Worm (Caenorhabditis elegans): ENCODE measurements around the gene dnj-9.

- TF ChIP-seq lsy-2 (tag; optimal IDR thresholded peaks at IDR 0.05) (no peak), lin-11 (tag; optimal IDR thresholded peaks at IDR 0.05) (no peak)
These were observed 7.1 kb downstream of the dnj-9 start for ce11 chrII:4858906-4859411.
